Worm (Caenorhabditis elegans): ENCODE measurements around the gene srx-45.

Gene srx-45

DNA sequence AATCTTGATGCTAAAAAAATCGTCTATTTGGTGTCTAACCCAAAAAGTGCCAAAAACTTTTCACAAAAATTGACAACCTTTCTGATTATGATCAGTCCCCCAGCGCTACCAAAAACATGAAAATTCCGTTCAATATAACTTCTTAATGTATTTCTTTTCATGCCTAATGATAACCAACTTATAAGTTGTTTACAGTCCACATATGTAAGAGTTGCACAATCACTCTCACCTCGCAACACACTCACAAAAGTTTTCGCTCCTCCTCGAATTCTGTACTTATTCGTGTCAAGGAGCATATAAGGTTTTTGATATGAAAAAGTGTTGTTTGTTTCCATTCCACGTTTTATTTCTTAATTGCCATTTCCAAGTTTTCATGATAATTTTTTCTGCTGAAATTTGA is 18.0 kb downstream of the srx-45 start:
- TF ChIP-seq tbx-8 (GFP tag; optimal IDR thresholded peaks at IDR 0.05) (no peak), blmp-1 (tag; optimal IDR thresholded peaks at IDR 0.05) (no peak), nhr-2 (tag; optimal IDR thresholded peaks at IDR 0.05) (no peak)

ce11 chrIII:9281480-9281879 is 25.0 kb downstream of the srx-45 start, which contains the start of gene fozi-1:
TSS of gene fozi-1 (plus strand) at chrIII:9281780.
- TF ChIP-seq flh-1 (GFP tag; optimal IDR thresholded peaks at IDR 0.05) (no peak), ceh-43 (GFP tag; optimal IDR thresholded peaks at IDR 0.05) (no peak), mls-2 (tag; optimal IDR thresholded peaks at IDR 0.05) (no peak), ztf-11 (tag; optimal IDR thresholded peaks at IDR 0.05) (no peak), snpc-4 (tag; optimal IDR thresholded peaks at IDR 0.05) (no peak), bed-3 (GFP tag; optimal IDR thresholded peaks at IDR 0.05) (no peak), nhr-2 (tag; optimal IDR thresholded peaks at IDR 0.05) (no peak), hlh-1 (tag; optimal IDR thresholded peaks at IDR 0.05) (no peak), M03D4.4 (tag; optimal IDR thresholded peaks at IDR 0.05) (no peak), ces-1 (GFP tag; optimal IDR thresholded peaks at IDR 0.05) (no peak), nhr-28 (tag; optimal IDR thresholded peaks at IDR 0.05) (no peak), elt-3 (tag; optimal IDR thresholded peaks at IDR 0.05) (no peak)

- TF ChIP-seq M03D4.4 (tag; optimal IDR thresholded peaks at IDR 0.05) (no peak), ces-1 (GFP tag; optimal IDR thresholded peaks at IDR 0.05) (no peak), drap-1 (GFP tag; optimal IDR thresholded peaks at IDR 0.05) (no peak), nhr-12 (tag; optimal IDR thresholded peaks at IDR 0.05) (no peak), snpc-4 (tag; optimal IDR thresholded peaks at IDR 0.05) (no peak), lin-13 (tag; optimal IDR thresholded peaks at IDR 0.05) (no peak), nhr-237 (tag; optimal IDR thresholded peaks at IDR 0.05) (no peak), ceh-43 (GFP tag; optimal IDR thresholded peaks at IDR 0.05) (no peak), cnd-1 (tag; optimal IDR thresholded peaks at IDR 0.05) (no peak)
These were observed 28.7 kb downstream of the srx-45 start for ce11 chrIII:9277803-9278202.

- TF ChIP-seq nhr-76 (tag; optimal IDR thresholded peaks at IDR 0.05): no peak
- TF ChIP-seq drap-1 (GFP tag; optimal IDR thresholded peaks at IDR 0.05): no peak
- TF ChIP-seq bed-3 (GFP tag; optimal IDR thresholded peaks at IDR 0.05): no peak
- no peak for TF ChIP-seq lin-32 (GFP tag; optimal IDR thresholded peaks at IDR 0.05)
- TF ChIP-seq blmp-1 (tag; optimal IDR thresholded peaks at IDR 0.05): no peak
- peak; percentile 42 for TF ChIP-seq ces-1 (GFP tag; optimal IDR thresholded peaks at IDR 0.05)
- TF ChIP-seq tbx-8 (GFP tag; optimal IDR thresholded peaks at IDR 0.05): no peak
These were observed 34.4 kb downstream of the srx-45 start for ce11 chrIII:9272107-9272506.

DNA sequence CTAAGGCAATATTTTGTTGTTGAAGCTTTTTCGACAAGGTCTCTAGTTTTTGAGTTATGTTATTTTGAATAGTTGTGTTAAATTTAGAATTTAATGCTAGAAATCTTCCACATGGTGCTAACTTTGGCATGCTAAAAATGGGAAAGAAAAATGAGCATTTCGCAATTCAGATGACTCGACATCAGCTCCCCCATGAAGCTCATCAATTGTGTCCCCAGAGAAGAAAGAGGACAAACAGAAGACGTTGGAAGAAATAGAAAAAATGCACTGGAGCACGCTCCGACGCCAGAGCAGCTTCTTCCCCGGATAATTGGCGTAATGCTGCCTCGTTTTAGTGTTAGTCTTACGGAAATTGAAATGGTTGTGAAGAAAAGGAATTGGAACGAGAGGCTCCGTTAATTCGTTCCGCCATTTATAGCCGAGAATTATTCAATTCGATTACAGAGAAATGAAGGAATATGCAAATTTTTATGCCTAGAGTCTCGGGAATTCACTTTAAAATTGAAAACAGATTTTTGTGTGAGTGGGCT is 35.0 kb downstream of the srx-45 start:
- TF ChIP-seq unc-39 (tag; optimal IDR thresholded peaks at IDR 0.05): no peak
- peak; percentile 81 for TF ChIP-seq ces-1 (GFP tag; optimal IDR thresholded peaks at IDR 0.05)

- TF ChIP-seq nhr-2 (tag; optimal IDR thresholded peaks at IDR 0.05) (no peak), mls-2 (tag; optimal IDR thresholded peaks at IDR 0.05) (no peak), blmp-1 (tag; optimal IDR thresholded peaks at IDR 0.05) (no peak), nhr-28 (tag; optimal IDR thresholded peaks at IDR 0.05) (no peak), ztf-11 (tag; optimal IDR thresholded peaks at IDR 0.05) (no peak), zip-8 (tag; optimal IDR thresholded peaks at IDR 0.05) (no peak), elt-1 (tag; optimal IDR thresholded peaks at IDR 0.05; ENCODE audit: borderline replicate concordance, insufficient read depth) (no peak), M03D4.4 (tag; optimal IDR thresholded peaks at IDR 0.05) (no peak), lin-13 (tag; optimal IDR thresholded peaks at IDR 0.05) (no peak), ceh-39 (tag; optimal IDR thresholded peaks at IDR 0.05) (no peak), mab-5 (tag; optimal IDR thresholded peaks at IDR 0.05) (no peak), unc-62 (GFP tag; optimal IDR thresholded peaks at IDR 0.05) (no peak), flh-1 (GFP tag; optimal IDR thresholded peaks at IDR 0.05) (no peak), mep-1 (tag; optimal IDR thresholded peaks at IDR 0.05) (no peak), tbx-8 (GFP tag; optimal IDR thresholded peaks at IDR 0.05) (no peak), unc-39 (tag; optimal IDR thresholded peaks at IDR 0.05) (no peak), bed-3 (GFP tag; optimal IDR thresholded peaks at IDR 0.05) (no peak), sem-2 (GFP tag; optimal IDR thresholded peaks at IDR 0.05) (no peak), snpc-4 (tag; optimal IDR thresholded peaks at IDR 0.05) (no peak)
These were observed 36.3 kb downstream of the srx-45 start for ce11 chrIII:9270183-9270582.

All from whole organism, mixed stage, embryonic.